Fruit fly (Drosophila melanogaster) whole organism, prepupa: ENCODE measurements around the gene CG7966.

Experiments
- CG3032 ChIP-seq: fragments of 200-800 bp; optimal IDR thresholded peaks from 2 replicates; lab custom pipeline; 2019; ENCODE audit warnings: missing biosample characterization, mild to moderate bottlenecking, missing genetic modification characterization, moderate library complexity
- CG3919 ChIP-seq: fragments of 200-800 bp; sonication (Bioruptor generic); optimal IDR thresholded peaks from 3 replicates; lab custom pipeline; 2016; ENCODE audit warnings: missing biosample characterization, missing genetic modification characterization
- CG6792 ChIP-seq: fragments of 200-800 bp; sonication (Bioruptor generic); optimal IDR thresholded peaks from 3 replicates; lab custom pipeline; 2016; ENCODE audit warnings: missing biosample characterization, missing genetic modification characterization
- CG6854 ChIP-seq: fragments of 200-800 bp; sonication (Bioruptor generic); optimal IDR thresholded peaks from 2 replicates; lab custom pipeline; 2017; ENCODE audit warnings: missing biosample characterization, mild to moderate bottlenecking, missing genetic modification characterization
- CG8632 ChIP-seq: fragments of 200-800 bp; sonication (Bioruptor generic); optimal IDR thresholded peaks from 3 replicates; lab custom pipeline; 2016; ENCODE audit warnings: missing biosample characterization, missing genetic modification characterization
- CG9139 ChIP-seq: fragments of 200-800 bp; sonication (Bioruptor generic); optimal IDR thresholded peaks from 3 replicates; lab custom pipeline; 2017; ENCODE audit warnings: missing biosample characterization, mild to moderate bottlenecking, missing genetic modification characterization
- Ets21C ChIP-seq: fragments of 200-800 bp; sonication (Bioruptor generic); optimal IDR thresholded peaks from 3 replicates; lab custom pipeline; 2016; ENCODE audit warnings: missing biosample characterization, missing genetic modification characterization
- Hr38 ChIP-seq: sonication (Bioruptor generic); optimal IDR thresholded peaks from 2 replicates; lab custom pipeline; 2016; ENCODE audit warnings: missing biosample characterization, missing genetic modification characterization
- Met ChIP-seq: fragments of 200-800 bp; sonication (Bioruptor generic); optimal IDR thresholded peaks from 3 replicates; lab custom pipeline; 2016; ENCODE audit warnings: missing biosample characterization, missing genetic modification characterization
- Sox102F ChIP-seq: fragments of 200-800 bp; sonication (Bioruptor generic); optimal IDR thresholded peaks from 2 replicates; lab custom pipeline; 2016; ENCODE audit warnings: missing biosample characterization, mild to moderate bottlenecking, missing genetic modification characterization
- fd85E ChIP-seq: fragments of 200-800 bp; sonication (Bioruptor generic); optimal IDR thresholded peaks from 3 replicates; lab custom pipeline; 2016; ENCODE audit warnings: missing biosample characterization, missing genetic modification characterization

DNA sequence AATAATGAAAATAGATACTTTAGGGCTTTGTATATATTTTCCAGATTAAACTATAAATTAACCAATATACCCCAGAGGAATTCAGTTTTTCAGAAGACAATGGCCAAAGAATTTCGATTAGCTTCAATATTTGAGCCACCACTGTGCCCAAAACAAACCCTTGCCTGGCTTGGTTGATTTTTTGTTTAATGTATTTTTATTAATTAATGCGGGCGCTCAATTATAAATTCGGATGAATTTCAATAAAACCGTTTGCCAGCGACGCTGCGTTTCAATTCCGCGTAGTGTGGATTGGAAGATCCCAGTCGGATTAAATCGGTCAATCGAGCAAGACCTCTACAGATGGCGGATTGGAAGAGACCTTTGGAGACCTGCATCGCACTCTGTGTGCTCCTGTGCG, 9.5 kb downstream of the CG7966 start, which contains the start of gene CG11670:
- TF ChIP-seq CG8632 (GFP tag; lab: Kevin White, UChicago) (no peak), Sox102F (GFP tag; lab: Kevin White, UChicago) (no peak), Met (no peak), Hr38 (no peak), CG6792 (GFP tag; lab: Kevin White, UChicago) (no peak), fd85E (no peak), CG6854 (GFP tag; lab: Kevin White, UChicago) (no peak), CG9139 (GFP tag; lab: Kevin White, UChicago) (no peak), CG3032 (tag; lab: Kevin White, UChicago) (no peak), CG3919 (GFP tag; lab: Kevin White, UChicago) (no peak), Ets21C (GFP tag; lab: Kevin White, UChicago) (no peak)
